Fruit fly (Drosophila melanogaster) whole organism, embryonic: ENCODE data around the gene CG33298.

ENCODE experiments used
- ATbp ChIP-seq: fragments of 200-800 bp; sonication (Bioruptor generic); optimal IDR thresholded peaks from 2 replicates; lab custom pipeline; 2017; ENCODE audit warnings: missing biosample characterization, mild to moderate bottlenecking, missing genetic modification characterization, missing genetic modification reagents
- Asciz ChIP-seq: fragments of 200-800 bp; sonication (Bioruptor generic); optimal IDR thresholded peaks from 2 replicates; lab custom pipeline; 2017; ENCODE audit warnings: missing biosample characterization, mild to moderate bottlenecking, missing genetic modification characterization, missing genetic modification reagents
- Awh ChIP-seq: fragments of 200-800 bp; sonication (Bioruptor generic); IDR thresholded peaks from 2 replicates; pipeline ENCODE4, ENCODE4 v1.3.6; 2022; ENCODE audit warnings: missing biosample characterization, missing genetic modification characterization
- Blimp-1 ChIP-seq: fragments of 200-800 bp; sonication (Bioruptor generic); optimal IDR thresholded peaks from 3 replicates; lab custom pipeline; 2018; ENCODE audit warnings: missing biosample characterization, missing genetic modification characterization, mild to moderate bottlenecking, moderate library complexity, missing genetic modification reagents
- CG1024 ChIP-seq: fragments of 200-800 bp; sonication (Bioruptor generic); IDR thresholded peaks from 2 replicates; pipeline ENCODE4 v1.3.6; 2022; ENCODE audit warnings: missing biosample characterization, missing genetic modification characterization
- CG10959 ChIP-seq: fragments of 200-800 bp; sonication (Bioruptor generic); IDR thresholded peaks from 2 replicates; pipeline ENCODE4 v1.3.6; 2022; ENCODE audit warnings: missing biosample characterization, missing genetic modification characterization
- CG11398 ChIP-seq: fragments of 200-800 bp; sonication (Bioruptor generic); optimal IDR thresholded peaks from 2 replicates; lab custom pipeline; 2016; ENCODE audit warnings: missing biosample characterization, missing genetic modification characterization
- CG12071 ChIP-seq: fragments of 200-800 bp; sonication (Bioruptor generic); optimal IDR thresholded peaks from 3 replicates; lab custom pipeline; 2018; ENCODE audit warnings: missing biosample characterization, mild to moderate bottlenecking, missing genetic modification characterization
- CG1233 ChIP-seq: fragments of 200-800 bp; sonication (Bioruptor generic); optimal IDR thresholded peaks from 4 replicates; lab custom pipeline; 2018; ENCODE audit warnings: missing biosample characterization, mild to moderate bottlenecking, missing genetic modification characterization
- CG1603 ChIP-seq: fragments of 200-800 bp; sonication (Bioruptor generic); optimal IDR thresholded peaks from 2 replicates; lab custom pipeline; 2019; ENCODE audit warnings: missing biosample characterization, mild to moderate bottlenecking, missing genetic modification characterization, moderate library complexity
- CG17328 ChIP-seq: fragments of 200-800 bp; sonication (Bioruptor generic); IDR thresholded peaks from 2 replicates; pipeline ENCODE4 v1.3.6; 2022; ENCODE audit warnings: missing biosample characterization, missing genetic modification characterization
- CG17359 ChIP-seq: fragments of 200-800 bp; sonication (Bioruptor generic); optimal IDR thresholded peaks from 3 replicates; lab custom pipeline; 2018; ENCODE audit warnings: missing biosample characterization, mild to moderate bottlenecking, missing genetic modification characterization, moderate library complexity
- CG18619 ChIP-seq: fragments of 200-800 bp; sonication (Bioruptor generic); optimal IDR thresholded peaks from 3 replicates; lab custom pipeline; 2017; ENCODE audit warnings: missing biosample characterization, mild to moderate bottlenecking, missing genetic modification characterization
- CG2712 ChIP-seq: fragments of 200-800 bp; optimal IDR thresholded peaks from 3 replicates; lab custom pipeline; 2019; ENCODE audit warnings: missing biosample characterization, mild to moderate bottlenecking, missing genetic modification characterization, moderate library complexity
- CG33557 ChIP-seq: fragments of 200-800 bp; sonication (Bioruptor generic); optimal IDR thresholded peaks from 2 replicates; lab custom pipeline; 2019; ENCODE audit warnings: missing biosample characterization, mild to moderate bottlenecking, missing genetic modification characterization, moderate library complexity
- CG4360 ChIP-seq: fragments of 200-800 bp; sonication (Bioruptor generic); IDR thresholded peaks from 2 replicates; pipeline ENCODE4 v1.3.6; 2022; ENCODE audit warnings: missing biosample characterization, missing genetic modification characterization
- CG6813 ChIP-seq: fragments of 200-800 bp; sonication (Bioruptor generic); optimal IDR thresholded peaks from 2 replicates; lab custom pipeline; 2017; ENCODE audit warnings: missing biosample characterization, missing genetic modification characterization, mild to moderate bottlenecking, moderate library complexity, missing genetic modification reagents
- CG8359 ChIP-seq: fragments of 200-800 bp; sonication (Bioruptor generic); optimal IDR thresholded peaks from 2 replicates; lab custom pipeline; 2017; ENCODE audit warnings: missing biosample characterization, mild to moderate bottlenecking, missing genetic modification characterization, borderline replicate concordance
- Doc2 ChIP-seq: fragments of 200-800 bp; sonication (Bioruptor generic); IDR thresholded peaks from 2 replicates; pipeline ENCODE4 v1.3.6; 2022; ENCODE audit warnings: missing biosample characterization, missing genetic modification characterization
- Drgx ChIP-seq: fragments of 200-800 bp; sonication (Bioruptor generic); IDR thresholded peaks from 2 replicates; pipeline ENCODE4 v1.3.6; 2022; ENCODE audit warnings: missing biosample characterization, missing genetic modification characterization
- E2f2 ChIP-seq: fragments of 200-800 bp; sonication (Bioruptor generic); IDR thresholded peaks from 2 replicates; pipeline ENCODE4 v1.3.6; 2022; ENCODE audit warnings: missing biosample characterization, missing genetic modification characterization
- Jarid2 ChIP-seq: fragments of 200-800 bp; sonication (Bioruptor generic); optimal IDR thresholded peaks from 3 replicates; lab custom pipeline; 2017; ENCODE audit warnings: mild to moderate bottlenecking, missing biosample characterization, missing genetic modification reagents, missing genetic modification characterization
- MTF-1 ChIP-seq: fragments of 200-800 bp; sonication (Bioruptor generic); optimal IDR thresholded peaks from 2 replicates; lab custom pipeline; 2018; ENCODE audit warnings: missing biosample characterization, mild to moderate bottlenecking, missing genetic modification characterization, borderline replicate concordance
- Med ChIP-seq: fragments of 200-800 bp; sonication (Bioruptor generic); peaks from one replicate; lab custom pipeline; 2016; ENCODE audit warnings: missing biosample characterization, missing genetic modification characterization, mild to moderate bottlenecking, inconsistent platforms, moderate library complexity
- NC2β ChIP-seq: fragments of 200-800 bp; sonication (Bioruptor generic); optimal IDR thresholded peaks from 2 replicates; lab custom pipeline; 2016; ENCODE audit warnings: missing biosample characterization, missing genetic modification characterization
- Rfx ChIP-seq: fragments of 200-800 bp; sonication (Bioruptor generic); IDR thresholded peaks from 2 replicates; pipeline ENCODE4 v1.3.6; 2022; ENCODE audit warnings: missing biosample characterization, missing genetic modification characterization
- Side ChIP-seq: fragments of 200-800 bp; sonication (Bioruptor generic); optimal IDR thresholded peaks from 2 replicates; lab custom pipeline; 2016; ENCODE audit warnings: missing biosample characterization, missing genetic modification characterization
- Trl ChIP-seq, 3 experiments: fragments of >200 bp in 2 of 3; fragments of 200-800 bp in 1 of 3; sonication (Bioruptor generic) in 1 of 3; optimal IDR thresholded peaks; 2 replicates in 1 of 3; 3 replicates in 2 of 3; lab custom pipeline; 2016 to 2017; ENCODE audit warnings: missing biosample characterization in 1 of 3, missing genetic modification characterization in 1 of 3
- ac ChIP-seq: fragments of 200-800 bp; sonication (Bioruptor generic); optimal IDR thresholded peaks from 3 replicates; lab custom pipeline; 2017; ENCODE audit warnings: missing biosample characterization, mild to moderate bottlenecking, missing genetic modification characterization
- ara ChIP-seq: fragments of 200-800 bp; sonication (Bioruptor generic); IDR thresholded peaks from 2 replicates; pipeline ENCODE4 v1.3.6; 2022; ENCODE audit warnings: missing biosample characterization, missing genetic modification characterization
- bowl ChIP-seq: fragments of 200-800 bp; sonication (Bioruptor generic); IDR thresholded peaks from 2 replicates; pipeline ENCODE4 v1.3.6; 2022; ENCODE audit warnings: missing biosample characterization, missing genetic modification characterization
- bsh ChIP-seq, 2 experiments: fragments of 200-800 bp; sonication (Bioruptor generic); optimal IDR thresholded peaks; 2 replicates each; lab custom pipeline; 2017 to 2018; ENCODE audit warnings: mild to moderate bottlenecking in 2 of 2, missing biosample characterization in 2 of 2, missing genetic modification characterization in 2 of 2, moderate library complexity in 1 of 2
- chinmo ChIP-seq: fragments of 200-800 bp; sonication (Bioruptor generic); IDR thresholded peaks from 4 replicates; pipeline ENCODE4 v1.3.6; 2022; ENCODE audit warnings: missing biosample characterization, missing genetic modification characterization; ENCODE audit not compliant: partially characterized antibody
- ci ChIP-seq: fragments of 200-800 bp; sonication (Bioruptor generic); IDR thresholded peaks from 3 replicates; pipeline ENCODE4 v1.3.6; 2022; ENCODE audit warnings: missing biosample characterization, missing genetic modification characterization
- crol ChIP-seq: fragments of 200-800 bp; sonication (Bioruptor generic); IDR thresholded peaks from 2 replicates; pipeline ENCODE4 v1.3.6; 2022; ENCODE audit warnings: missing biosample characterization, missing genetic modification characterization
- dmrt99B ChIP-seq: fragments of 200-800 bp; sonication (Bioruptor generic); optimal IDR thresholded peaks from 2 replicates; lab custom pipeline; 2018; ENCODE audit warnings: missing biosample characterization, mild to moderate bottlenecking, missing genetic modification characterization, moderate library complexity
- dysf ChIP-seq: fragments of 200-800 bp; sonication (Bioruptor generic); IDR thresholded peaks from 3 replicates; pipeline ENCODE4 v1.3.6; 2022; ENCODE audit warnings: missing biosample characterization, missing genetic modification characterization
- hkb ChIP-seq, 2 experiments: fragments of 200-800 bp in 1 of 2; fragments of >200 bp in 1 of 2; sonication (Bioruptor generic) in 1 of 2; IDR thresholded peaks in 1 of 2; optimal IDR thresholded peaks in 1 of 2; 2 replicates each; pipeline versions ENCODE4 v1.3.6 to Lab custom; 2017 to 2022; ENCODE audit warnings: missing biosample characterization in 1 of 2, missing genetic modification characterization in 1 of 2
- kni ChIP-seq: fragments of 200-800 bp; sonication (Bioruptor generic); optimal IDR thresholded peaks from 3 replicates; lab custom pipeline; 2017; ENCODE audit warnings: mild to moderate bottlenecking, missing biosample characterization, missing genetic modification reagents, missing genetic modification characterization
- lab ChIP-seq: fragments of 200-800 bp; sonication (Bioruptor generic); optimal IDR thresholded peaks from 3 replicates; lab custom pipeline; 2017; ENCODE audit warnings: missing biosample characterization, missing genetic modification characterization, mild to moderate bottlenecking, moderate library complexity, missing genetic modification reagents
- ro ChIP-seq: fragments of 200-800 bp; sonication (Bioruptor generic); IDR thresholded peaks from 2 replicates; pipeline ENCODE4 v1.3.6; 2022; ENCODE audit warnings: missing biosample characterization, missing genetic modification characterization
- row ChIP-seq: fragments of 200-800 bp; sonication (Bioruptor generic); IDR thresholded peaks from 3 replicates; pipeline ENCODE4 v1.3.6; 2022; ENCODE audit warnings: missing biosample characterization, missing genetic modification characterization
- sim ChIP-seq: fragments of 200-800 bp; sonication (Bioruptor generic); IDR thresholded peaks from 2 replicates; pipeline ENCODE4 v1.3.6; 2022; ENCODE audit warnings: missing biosample characterization, missing genetic modification characterization
- sisA ChIP-seq: fragments of 200-800 bp; sonication (Bioruptor generic); IDR thresholded peaks from 2 replicates; pipeline ENCODE4 v1.3.6; 2022; ENCODE audit warnings: missing biosample characterization, missing genetic modification characterization
- slbo ChIP-seq: fragments of 200-800 bp; sonication (Bioruptor generic); IDR thresholded peaks from 2 replicates; pipeline ENCODE4 v1.3.6; 2022; ENCODE audit warnings: missing biosample characterization, missing genetic modification characterization
- tll ChIP-seq, 2 experiments: fragments of 200-800 bp in 1 of 2; fragments of >200 bp in 1 of 2; sonication (Bioruptor generic) in 1 of 2; optimal IDR thresholded peaks; 2 replicates each; lab custom pipeline; 2017 to 2019; ENCODE audit warnings: missing biosample characterization in 2 of 2, missing genetic modification characterization in 2 of 2, mild to moderate bottlenecking in 1 of 2, moderate library complexity in 1 of 2
- vvl ChIP-seq: fragments of 200-800 bp; sonication (Bioruptor generic); IDR thresholded peaks from 2 replicates; pipeline ENCODE4 v1.3.6; 2022; ENCODE audit warnings: missing biosample characterization, missing genetic modification characterization
- zfh1 ChIP-seq: fragments of 200-800 bp; sonication (Bioruptor generic); IDR thresholded peaks from 3 replicates; pipeline ENCODE4 v1.3.6; 2022; ENCODE audit warnings: missing biosample characterization, missing genetic modification characterization

Gene CG33298

DNA sequence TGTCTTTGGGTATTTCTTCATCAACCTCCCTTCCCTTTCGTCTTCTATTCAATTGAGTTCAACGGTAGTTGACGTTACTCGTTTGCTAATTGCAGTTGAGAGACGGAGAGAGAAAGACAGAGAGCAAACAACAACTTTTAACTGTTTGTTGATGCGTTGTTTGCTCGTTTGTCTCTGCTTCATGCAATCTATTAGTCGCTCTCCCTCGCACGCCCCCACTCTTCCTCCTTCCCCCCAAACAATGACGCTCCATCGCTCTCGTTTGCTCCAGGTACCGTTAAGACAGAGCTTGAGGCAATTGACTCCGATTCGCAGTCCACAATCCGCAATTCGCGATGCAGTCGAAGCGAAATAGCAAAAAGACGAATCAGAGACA is 2.0 kb downstream of the CG33298 start:
- TF ChIP-seq Blimp-1 (GFP tag; lab: Kevin White, UChicago), result peak; percentile 17
- peak; percentile 30; the same call in 1 of the 2 replicates for TF ChIP-seq vvl (GFP tag; lab: Robert Waterston, UW)
- TF ChIP-seq row, result no peak
- TF ChIP-seq dmrt99B, result peak; percentile 0
- peak; percentile 34; the same call in 1 of the 2 replicates for TF ChIP-seq CG17328
- TF ChIP-seq CG1603 (tag; lab: Kevin White, UChicago), result peak; percentile 12
- no peak for TF ChIP-seq CG2712 (tag; lab: Kevin White, UChicago)
- no peak for TF ChIP-seq slbo (GFP tag; lab: Robert Waterston, UW)
- no peak for TF ChIP-seq Doc2 (GFP tag; lab: Robert Waterston, UW)
- TF ChIP-seq CG10959 (GFP tag; lab: Robert Waterston, UW), result no peak
- no peak for TF ChIP-seq CG1233 (GFP tag; lab: Kevin White, UChicago)
- peak; percentile 15; the same call in 1 of the 2 replicates for TF ChIP-seq E2f2
- TF ChIP-seq sisA (GFP tag; lab: Robert Waterston, UW), result no peak
- TF ChIP-seq CG33557 (GFP tag; lab: Kevin White, UChicago), result no peak
- TF ChIP-seq Rfx (GFP tag; lab: Robert Waterston, UW), result 0 out of 2 replicates have a peak, but pooled peaks have one; percentile 20
- peak; percentile 34 for TF ChIP-seq CG6813
- 0 out of 3 replicates have a peak, but pooled peaks have one; percentile 15 for TF ChIP-seq dysf
- TF ChIP-seq Drgx (GFP tag; lab: Robert Waterston, UW), result 0 out of 2 replicates have a peak, but pooled peaks have one; percentile 16
- peak in 1 of 2 experiments; percentile 9 for TF ChIP-seq tll (GFP tag; optimal IDR thresholded peaks at IDR 0.05; lab: Kevin White, UChicago)
- peak in 1 of 2 experiments; percentile 10 for TF ChIP-seq Trl (optimal IDR thresholded peaks at IDR 0.05; lab: Kevin White, UChicago)
- TF ChIP-seq Trl (GFP tag; optimal IDR thresholded peaks at IDR 0.05; lab: Kevin White, UChicago), result peak; percentile 43
- TF ChIP-seq hkb (optimal IDR thresholded peaks at IDR 0.05; lab: Kevin White, UChicago), result no peak
- TF ChIP-seq hkb (GFP tag; IDR thresholded peaks at IDR 0.05; lab: Robert Waterston, UW), result 0 out of 2 replicates have a peak, but pooled peaks have one; percentile 26
- peak; percentile 73; the same call in 1 of the 2 replicates for TF ChIP-seq crol (GFP tag; lab: Robert Waterston, UW)
- TF ChIP-seq CG1024 (GFP tag; lab: Robert Waterston, UW), result 0 out of 2 replicates have a peak, but pooled peaks have one; percentile 37
- peak; percentile 29 for TF ChIP-seq CG17359 (tag; lab: Kevin White, UChicago)
- peak; percentile 34 for TF ChIP-seq Side (GFP tag; lab: Kevin White, UChicago)
- TF ChIP-seq ac, result no peak
- TF ChIP-seq Jarid2 (GFP tag; lab: Kevin White, UChicago), result peak; percentile 11
- TF ChIP-seq ara (GFP tag; lab: Robert Waterston, UW), result 0 out of 2 replicates have a peak, but pooled peaks have one; percentile 31
- peak; percentile 45; the same call in 1 of the 3 replicates for TF ChIP-seq zfh1 (GFP tag; lab: Robert Waterston, UW)
- peak; percentile 55; the same call in 1 of the 2 replicates for TF ChIP-seq CG4360 (GFP tag; lab: Robert Waterston, UW)
- TF ChIP-seq sim (GFP tag; lab: Robert Waterston, UW), result 0 out of 2 replicates have a peak, but pooled peaks have one; percentile 39
- peak; percentile 83 for TF ChIP-seq Med (GFP tag; lab: Kevin White, UChicago)
- 0 out of 2 replicates have a peak, but pooled peaks have one; percentile 27 for TF ChIP-seq Awh (GFP tag; lab: Robert Waterston, UW)
- TF ChIP-seq ro (GFP tag; lab: Robert Waterston, UW), result no peak
- no peak for TF ChIP-seq chinmo (GFP tag; lab: Robert Waterston, UW)
- TF ChIP-seq CG12071 (GFP tag; lab: Kevin White, UChicago), result peak; percentile 10
- TF ChIP-seq ci, result peak; percentile 66; the same call in 1 of the 3 replicates
- peak; percentile 8 for TF ChIP-seq kni (GFP tag; lab: Kevin White, UChicago)
- no peak for TF ChIP-seq CG18619 (GFP tag; lab: Kevin White, UChicago)
- TF ChIP-seq lab, result peak; percentile 17
- no peak for TF ChIP-seq bowl (GFP tag; lab: Robert Waterston, UW)
- TF ChIP-seq NC2β (GFP tag; lab: Kevin White, UChicago), result no peak
- peak; percentile 43 for TF ChIP-seq Asciz (GFP tag; lab: Kevin White, UChicago)
- peak; percentile 27 for TF ChIP-seq CG11398 (GFP tag; lab: Kevin White, UChicago)
- peak in 1 of 2 experiments; percentile 12 for TF ChIP-seq bsh (GFP tag; optimal IDR thresholded peaks at IDR 0.05; lab: Kevin White, UChicago)
- peak; percentile 42 for TF ChIP-seq ATbp
- no peak for TF ChIP-seq MTF-1 (GFP tag; lab: Kevin White, UChicago)
- peak; percentile 29 for TF ChIP-seq CG8359
